Worm (Caenorhabditis elegans) whole organism, mixed stage, embryonic: ENCODE measurements around the gene R13H4.5.

Experiments
- M03D4.4 ChIP-seq: sonication (generic microtip); optimal IDR thresholded peaks from 2 replicates; lab custom pipeline; 2017; ENCODE audit warnings: mild to moderate bottlenecking, missing genetic modification characterization, missing compliant biosample characterization
- bed-3 ChIP-seq: fragments of 200-800 bp; sonication (Bioruptor generic); optimal IDR thresholded peaks from 3 replicates; lab custom pipeline; 2018; ENCODE audit warnings: mild to moderate bottlenecking, missing genetic modification characterization, moderate library complexity, missing compliant biosample characterization
- blmp-1 ChIP-seq: fragments of 150-350 bp; optimal IDR thresholded peaks from 2 replicates; lab custom pipeline; 2014; ENCODE audit warnings: missing biosample characterization, missing genetic modification characterization
- ceh-43 ChIP-seq: fragments of 200-800 bp; sonication (Bioruptor generic); optimal IDR thresholded peaks from 2 replicates; lab custom pipeline; 2018; ENCODE audit warnings: mild to moderate bottlenecking, missing genetic modification characterization, moderate library complexity, missing compliant biosample characterization
- ceh-83 ChIP-seq: fragments of 200-800 bp; sonication (Bioruptor generic); optimal IDR thresholded peaks from 2 replicates; lab custom pipeline; 2018; ENCODE audit warnings: mild to moderate bottlenecking, missing genetic modification characterization, missing compliant biosample characterization
- cnd-1 ChIP-seq: fragments of 200-800 bp; sonication (Bioruptor generic); optimal IDR thresholded peaks from 2 replicates; lab custom pipeline; 2018; ENCODE audit warnings: mild to moderate bottlenecking, missing genetic modification characterization, missing compliant biosample characterization
- elt-1 ChIP-seq: sonication (generic microtip); optimal IDR thresholded peaks from 2 replicates; lab custom pipeline; 2017; ENCODE audit warnings: missing genetic modification characterization, mild to moderate bottlenecking, missing compliant biosample characterization, antibody characterized with exemption, moderate library complexity, borderline replicate concordance; ENCODE audit not compliant: insufficient read depth
- elt-3 ChIP-seq: fragments of 150-350 bp; optimal IDR thresholded peaks from 2 replicates; lab custom pipeline; 2014; ENCODE audit warnings: missing biosample characterization, missing genetic modification characterization
- flh-1 ChIP-seq: fragments of 200-800 bp; sonication (Bioruptor generic); optimal IDR thresholded peaks from 2 replicates; lab custom pipeline; 2018; ENCODE audit warnings: mild to moderate bottlenecking, missing genetic modification characterization, moderate library complexity, missing compliant biosample characterization
- ham-2 ChIP-seq: fragments of 200-800 bp; sonication (Bioruptor generic); optimal IDR thresholded peaks from 2 replicates; lab custom pipeline; 2018; ENCODE audit warnings: mild to moderate bottlenecking, missing genetic modification characterization, missing compliant biosample characterization
- hlh-1 ChIP-seq: fragments of 150-350 bp; optimal IDR thresholded peaks from 2 replicates; lab custom pipeline; 2014; ENCODE audit warnings: missing biosample characterization, missing genetic modification reagents, missing genetic modification characterization
- lin-13 ChIP-seq: fragments of 150-350 bp; optimal IDR thresholded peaks from 2 replicates; lab custom pipeline; 2014; ENCODE audit warnings: missing biosample characterization, missing genetic modification characterization
- lin-32 ChIP-seq: fragments of 200-800 bp; sonication (Bioruptor generic); optimal IDR thresholded peaks from 2 replicates; lab custom pipeline; 2018; ENCODE audit warnings: mild to moderate bottlenecking, missing genetic modification characterization, missing compliant biosample characterization
- lsy-2 ChIP-seq: fragments of 150-350 bp; optimal IDR thresholded peaks from 2 replicates; lab custom pipeline; 2014; ENCODE audit warnings: missing biosample characterization, missing genetic modification characterization
- mab-5 ChIP-seq: fragments of 150-350 bp; optimal IDR thresholded peaks from 2 replicates; lab custom pipeline; 2014; ENCODE audit warnings: missing biosample characterization, missing genetic modification characterization
- mep-1 ChIP-seq: fragments of 150-350 bp; optimal IDR thresholded peaks from 2 replicates; lab custom pipeline; 2017; ENCODE audit warnings: missing biosample characterization, missing genetic modification reagents, missing genetic modification characterization, inconsistent platforms
- mls-2 ChIP-seq: sonication (generic microtip); optimal IDR thresholded peaks from 2 replicates; lab custom pipeline; 2016; ENCODE audit warnings: mild to moderate bottlenecking, missing genetic modification characterization, moderate library complexity, missing compliant biosample characterization
- nhr-12 ChIP-seq: fragments of 150-350 bp; optimal IDR thresholded peaks from 2 replicates; lab custom pipeline; 2014; ENCODE audit warnings: missing biosample characterization, missing genetic modification characterization
- nhr-2 ChIP-seq: fragments of 150-350 bp; optimal IDR thresholded peaks from 2 replicates; lab custom pipeline; 2014; ENCODE audit warnings: missing biosample characterization, missing genetic modification characterization
- nhr-237 ChIP-seq: fragments of 150-350 bp; optimal IDR thresholded peaks from 2 replicates; lab custom pipeline; 2014; ENCODE audit warnings: missing biosample characterization, missing genetic modification characterization
- nhr-76 ChIP-seq: sonication (generic microtip); optimal IDR thresholded peaks from 2 replicates; lab custom pipeline; 2017; ENCODE audit warnings: missing biosample characterization, missing genetic modification characterization
- pha-4 ChIP-seq: fragments of 150-350 bp; optimal IDR thresholded peaks from 2 replicates; lab custom pipeline; 2018; ENCODE audit warnings: missing biosample characterization, missing genetic modification reagents, missing genetic modification characterization
- sem-2 ChIP-seq: fragments of 200-800 bp; sonication (Bioruptor generic); optimal IDR thresholded peaks from 2 replicates; lab custom pipeline; 2018; ENCODE audit warnings: mild to moderate bottlenecking, missing genetic modification characterization, missing compliant biosample characterization
- snpc-4 ChIP-seq: fragments of 150-350 bp; optimal IDR thresholded peaks from 2 replicates; lab custom pipeline; 2014; ENCODE audit warnings: missing biosample characterization, missing genetic modification characterization
- tbx-8 ChIP-seq: fragments of 200-800 bp; sonication (Bioruptor generic); optimal IDR thresholded peaks from 2 replicates; lab custom pipeline; 2018; ENCODE audit warnings: mild to moderate bottlenecking, missing genetic modification characterization, moderate library complexity, missing compliant biosample characterization
- unc-120 ChIP-seq: sonication (generic microtip); optimal IDR thresholded peaks from 2 replicates; lab custom pipeline; 2017; ENCODE audit warnings: missing genetic modification characterization, missing compliant biosample characterization; ENCODE audit not compliant: poor library complexity, severe bottlenecking
- unc-39 ChIP-seq: fragments of 150-350 bp; optimal IDR thresholded peaks from 2 replicates; lab custom pipeline; 2014; ENCODE audit warnings: missing biosample characterization, missing genetic modification characterization
- unc-62 ChIP-seq: fragments of 150-350 bp; optimal IDR thresholded peaks from 2 replicates; lab custom pipeline; 2014; ENCODE audit warnings: missing biosample characterization, missing genetic modification reagents, missing genetic modification characterization
- ztf-11 ChIP-seq: fragments of 150-350 bp; optimal IDR thresholded peaks from 2 replicates; lab custom pipeline; 2014; ENCODE audit warnings: missing biosample characterization, missing genetic modification characterization

R13H4.5 gene

ce11 chrV:11818064-11818463 is 42.4 kb upstream of the R13H4.5 start:
- TF ChIP-seq ham-2 (GFP tag; lab: Kevin White, UChicago): no peak
- TF ChIP-seq elt-3: no peak
- TF ChIP-seq nhr-2 (tag; lab: Kevin White, UChicago): no peak
- no peak for TF ChIP-seq unc-62
- no peak for TF ChIP-seq mep-1
- no peak for TF ChIP-seq sem-2 (GFP tag; lab: Kevin White, UChicago)
- TF ChIP-seq ceh-43 (GFP tag; lab: Kevin White, UChicago): no peak

- TF ChIP-seq nhr-12 (tag; lab: Kevin White, UChicago): no peak
- TF ChIP-seq ztf-11 (tag; lab: Kevin White, UChicago): no peak
- TF ChIP-seq mep-1: no peak
- TF ChIP-seq mls-2 (tag; lab: Kevin White, UChicago): no peak
- TF ChIP-seq unc-39 (tag; lab: Kevin White, UChicago): no peak
- no peak for TF ChIP-seq snpc-4 (tag; lab: Kevin White, UChicago)
Observed at ce11 chrV:11818786-11819185, 41.7 kb upstream of the R13H4.5 start.

ce11 chrV:11819451-11819850 is 41.0 kb upstream of the R13H4.5 start:
- no peak for TF ChIP-seq lin-32
- no peak for TF ChIP-seq snpc-4 (tag; lab: Kevin White, UChicago)
- no peak for TF ChIP-seq ham-2 (GFP tag; lab: Kevin White, UChicago)
- TF ChIP-seq nhr-2 (tag; lab: Kevin White, UChicago): no peak
- TF ChIP-seq, all 35 proteins: peak for 0

ce11 chrV:11820551-11820950 is 39.9 kb upstream of the R13H4.5 start:
- TF ChIP-seq lin-32 (no peak), unc-120 (tag; lab: Kevin White, UChicago) (no peak), hlh-1 (tag; lab: Kevin White, UChicago) (no peak), M03D4.4 (no peak), nhr-12 (tag; lab: Kevin White, UChicago) (no peak), ham-2 (GFP tag; lab: Kevin White, UChicago) (no peak)

ce11 chrV:11822461-11822939 is 38.0 kb upstream of the R13H4.5 start, which contains the start of gene pyc-1:
Gene pyc-1 (minus strand): TSS chrV:11822529.
- no peak for TF ChIP-seq ham-2 (GFP tag; lab: Kevin White, UChicago)
- TF ChIP-seq cnd-1 (tag; lab: Kevin White, UChicago): no peak
- TF ChIP-seq lin-32: no peak
- no peak for TF ChIP-seq sem-2 (GFP tag; lab: Kevin White, UChicago)
- TF ChIP-seq blmp-1: no peak
- TF ChIP-seq mab-5 (tag; lab: Kevin White, UChicago): no peak
- no peak for TF ChIP-seq unc-39 (tag; lab: Kevin White, UChicago)
- TF ChIP-seq nhr-12 (tag; lab: Kevin White, UChicago): no peak
- TF ChIP-seq pha-4 (tag; lab: Kevin White, UChicago): no peak
- TF ChIP-seq nhr-76 (tag; lab: Kevin White, UChicago): no peak
- no peak for TF ChIP-seq unc-62
- no peak for TF ChIP-seq ceh-83

- TF ChIP-seq unc-62 (no peak), mep-1 (no peak), lin-32 (no peak), nhr-237 (tag; lab: Kevin White, UChicago) (no peak), M03D4.4 (no peak), lin-13 (tag; lab: Kevin White, UChicago) (no peak), mab-5 (tag; lab: Kevin White, UChicago) (no peak), bed-3 (no peak), nhr-12 (tag; lab: Kevin White, UChicago) (no peak), sem-2 (GFP tag; lab: Kevin White, UChicago) (no peak), hlh-1 (tag; lab: Kevin White, UChicago) (no peak), nhr-76 (tag; lab: Kevin White, UChicago) (no peak), mls-2 (tag; lab: Kevin White, UChicago) (no peak), elt-1 (tag; lab: Kevin White, UChicago) (no peak), tbx-8 (GFP tag; lab: Kevin White, UChicago) (no peak), flh-1 (GFP tag; lab: Kevin White, UChicago) (no peak), pha-4 (tag; lab: Kevin White, UChicago) (no peak), nhr-2 (tag; lab: Kevin White, UChicago) (no peak), lsy-2 (no peak)
Observed at ce11 chrV:11823978-11824377, 36.5 kb upstream of the R13H4.5 start.
